Fruit fly (Drosophila melanogaster) whole organism, embryonic: ENCODE results near the gene tsl.
A peak's percentile ranks its signal among the peaks of the same experiment; 100 is the strongest.

Source experiments
- CG11456 ChIP-seq: fragments of 200-800 bp; sonication (Bioruptor generic); IDR thresholded peaks from 3 replicates; pipeline ENCODE4 v1.3.6; 2022; ENCODE audit warnings: missing biosample characterization, missing genetic modification characterization
- CG12155 ChIP-seq: fragments of 200-800 bp; sonication (Bioruptor generic); optimal IDR thresholded peaks from 3 replicates; lab custom pipeline; 2016; ENCODE audit warnings: missing biosample characterization, missing genetic modification characterization
- CG14667 ChIP-seq: fragments of 200-800 bp; sonication (Bioruptor generic); IDR thresholded peaks from 2 replicates; pipeline ENCODE4 v1.3.6; 2022; ENCODE audit warnings: missing biosample characterization, missing genetic modification characterization
- CG16779 ChIP-seq: fragments of 200-800 bp; sonication (Bioruptor generic); IDR thresholded peaks from 2 replicates; pipeline ENCODE4 v1.3.6; 2022; ENCODE audit warnings: missing biosample characterization, missing genetic modification characterization
- CG2678 ChIP-seq: fragments of 200-800 bp; sonication (Bioruptor generic); optimal IDR thresholded peaks from 3 replicates; lab custom pipeline; 2019; ENCODE audit warnings: missing biosample characterization, mild to moderate bottlenecking, missing genetic modification characterization, moderate library complexity
- CG33557 ChIP-seq: fragments of 200-800 bp; sonication (Bioruptor generic); optimal IDR thresholded peaks from 2 replicates; lab custom pipeline; 2019; ENCODE audit warnings: missing biosample characterization, mild to moderate bottlenecking, missing genetic modification characterization, moderate library complexity
- CG34376 ChIP-seq: fragments of 200-800 bp; sonication (Bioruptor generic); optimal IDR thresholded peaks from 2 replicates; lab custom pipeline; 2018; ENCODE audit warnings: missing biosample characterization, mild to moderate bottlenecking, missing genetic modification characterization
- CG3995 ChIP-seq: fragments of 200-800 bp; sonication (Bioruptor generic); optimal IDR thresholded peaks from 3 replicates; lab custom pipeline; 2016; ENCODE audit warnings: missing biosample characterization, missing genetic modification characterization
- CG4404 ChIP-seq: fragments of 200-800 bp; sonication (Bioruptor generic); IDR thresholded peaks from 2 replicates; pipeline ENCODE4 v1.3.6; 2022; ENCODE audit warnings: missing biosample characterization, missing genetic modification characterization
- CG4854 ChIP-seq: fragments of 200-800 bp; sonication (Bioruptor generic); optimal IDR thresholded peaks from 2 replicates; lab custom pipeline; 2016; ENCODE audit warnings: missing biosample characterization, missing genetic modification characterization, inconsistent platforms
- CG6854 ChIP-seq: fragments of 200-800 bp; sonication (Bioruptor generic); optimal IDR thresholded peaks from 3 replicates; lab custom pipeline; 2017; ENCODE audit warnings: missing biosample characterization, mild to moderate bottlenecking, missing genetic modification characterization
- CG7271 ChIP-seq: fragments of 200-800 bp; sonication (Bioruptor generic); optimal IDR thresholded peaks from 2 replicates; lab custom pipeline; 2018; ENCODE audit warnings: missing biosample characterization, mild to moderate bottlenecking, missing genetic modification characterization, moderate library complexity
- CG8388 ChIP-seq: fragments of 200-800 bp; sonication (Bioruptor generic); optimal IDR thresholded peaks from 2 replicates; lab custom pipeline; 2019; ENCODE audit warnings: missing biosample characterization, mild to moderate bottlenecking, missing genetic modification characterization, moderate library complexity
- CG9817 ChIP-seq: fragments of 200-800 bp; sonication (Bioruptor generic); optimal IDR thresholded peaks from 2 replicates; lab custom pipeline; 2018; ENCODE audit warnings: missing biosample characterization, mild to moderate bottlenecking, missing genetic modification characterization, moderate library complexity
- CoRest ChIP-seq: fragments of 200-800 bp; sonication (Bioruptor generic); optimal IDR thresholded peaks from 3 replicates; lab custom pipeline; 2018; ENCODE audit warnings: missing biosample characterization, mild to moderate bottlenecking, missing genetic modification characterization, moderate library complexity
- Dbx ChIP-seq: fragments of 200-800 bp; sonication (Bioruptor generic); IDR thresholded peaks from 3 replicates; pipeline ENCODE4 v1.3.6; 2022; ENCODE audit warnings: missing biosample characterization, missing genetic modification characterization
- Deaf1 ChIP-seq: fragments of 200-800 bp; optimal IDR thresholded peaks from 3 replicates; lab custom pipeline; 2019; ENCODE audit warnings: missing biosample characterization, mild to moderate bottlenecking, missing genetic modification characterization, moderate library complexity
- Dll ChIP-seq: fragments of 200-800 bp; sonication (Bioruptor generic); IDR thresholded peaks from 4 replicates; pipeline ENCODE4 v1.3.6; 2022; ENCODE audit warnings: missing biosample characterization, missing genetic modification characterization; ENCODE audit not compliant: partially characterized antibody
- Gsc ChIP-seq: fragments of 200-800 bp; sonication (Bioruptor generic); IDR thresholded peaks from 2 replicates; pipeline ENCODE4 v1.3.6; 2022; ENCODE audit warnings: missing biosample characterization, missing genetic modification characterization
- HLH54F ChIP-seq: fragments of 200-800 bp; sonication (Bioruptor generic); optimal IDR thresholded peaks from 3 replicates; lab custom pipeline; 2016; ENCODE audit warnings: missing biosample characterization, missing genetic modification characterization
- Hr51 ChIP-seq, 2 experiments: fragments of 200-800 bp; sonication (Bioruptor generic); optimal IDR thresholded peaks; 2 replicates in 1 of 2; 3 replicates in 1 of 2; lab custom pipeline; 2016 to 2018; ENCODE audit warnings: missing biosample characterization in 2 of 2, missing genetic modification characterization in 2 of 2, mild to moderate bottlenecking in 1 of 2, moderate library complexity in 1 of 2
- Hsf ChIP-seq: fragments of 200-800 bp; sonication (Bioruptor generic); optimal IDR thresholded peaks from 3 replicates; lab custom pipeline; 2016; ENCODE audit warnings: missing biosample characterization, missing genetic modification characterization
- Meics ChIP-seq: fragments of 200-800 bp; sonication (Bioruptor generic); optimal IDR thresholded peaks from 2 replicates; lab custom pipeline; 2017; ENCODE audit warnings: missing biosample characterization, mild to moderate bottlenecking, missing genetic modification characterization
- Nf-YC ChIP-seq: fragments of 200-800 bp; optimal IDR thresholded peaks from 3 replicates; lab custom pipeline; 2019; ENCODE audit warnings: missing biosample characterization, mild to moderate bottlenecking, missing genetic modification characterization, moderate library complexity
- Sox102F ChIP-seq: fragments of 200-800 bp; sonication (Bioruptor generic); optimal IDR thresholded peaks from 2 replicates; lab custom pipeline; 2018; ENCODE audit warnings: missing biosample characterization, mild to moderate bottlenecking, missing genetic modification characterization, moderate library complexity
- Ssrp ChIP-seq: fragments of 200-800 bp; sonication (Bioruptor generic); optimal IDR thresholded peaks from 2 replicates; lab custom pipeline; 2018; ENCODE audit warnings: missing biosample characterization, mild to moderate bottlenecking, missing genetic modification characterization, moderate library complexity
- ara ChIP-seq: fragments of 200-800 bp; sonication (Bioruptor generic); IDR thresholded peaks from 2 replicates; pipeline ENCODE4 v1.3.6; 2022; ENCODE audit warnings: missing biosample characterization, missing genetic modification characterization
- ash1 ChIP-seq: fragments of 200-800 bp; sonication (Bioruptor generic); optimal IDR thresholded peaks from 2 replicates; lab custom pipeline; 2018; ENCODE audit warnings: missing biosample characterization, mild to moderate bottlenecking, missing genetic modification characterization
- bigmax ChIP-seq: fragments of 200-800 bp; sonication (Bioruptor generic); optimal IDR thresholded peaks from 2 replicates; lab custom pipeline; 2018; ENCODE audit warnings: missing biosample characterization, mild to moderate bottlenecking, missing genetic modification characterization
- cad ChIP-seq: fragments of >200 bp; optimal IDR thresholded peaks from 2 replicates; lab custom pipeline; 2017; ENCODE audit warnings: missing biosample characterization, missing genetic modification characterization
- caup ChIP-seq: fragments of 200-800 bp; sonication (Bioruptor generic); optimal IDR thresholded peaks from 3 replicates; lab custom pipeline; 2017; ENCODE audit warnings: missing biosample characterization, mild to moderate bottlenecking, missing genetic modification characterization, moderate library complexity; ENCODE audit not compliant: severe bottlenecking
- dati ChIP-seq: fragments of 200-800 bp; sonication (Bioruptor generic); IDR thresholded peaks from 2 replicates; pipeline ENCODE4 v1.3.6; 2022; ENCODE audit warnings: missing biosample characterization, missing genetic modification characterization
- emc ChIP-seq: fragments of 200-800 bp; sonication (Bioruptor generic); optimal IDR thresholded peaks from 2 replicates; lab custom pipeline; 2016; ENCODE audit warnings: missing biosample characterization, missing genetic modification characterization
- ems ChIP-seq: fragments of 200-800 bp; sonication (Bioruptor generic); optimal IDR thresholded peaks from 3 replicates; lab custom pipeline; 2016; ENCODE audit warnings: missing biosample characterization, missing genetic modification characterization
- esg ChIP-seq: fragments of 200-800 bp; sonication (Bioruptor generic); conservative IDR thresholded peaks from 2 replicates; pipeline ENCODE4 v1.3.6; 2022; ENCODE audit warnings: missing biosample characterization, missing genetic modification characterization
- gcm ChIP-seq: fragments of 200-800 bp; sonication (Bioruptor generic); optimal IDR thresholded peaks from 2 replicates; lab custom pipeline; 2019; ENCODE audit warnings: missing biosample characterization, mild to moderate bottlenecking, missing genetic modification characterization, moderate library complexity
- lab ChIP-seq: fragments of 200-800 bp; sonication (Bioruptor generic); optimal IDR thresholded peaks from 3 replicates; lab custom pipeline; 2017; ENCODE audit warnings: missing biosample characterization, missing genetic modification characterization, mild to moderate bottlenecking, moderate library complexity, missing genetic modification reagents
- maf-S ChIP-seq: fragments of 200-800 bp; sonication (Bioruptor generic); optimal IDR thresholded peaks from 2 replicates; lab custom pipeline; 2016; ENCODE audit warnings: missing biosample characterization, missing genetic modification characterization
- mam ChIP-seq: fragments of 200-800 bp; sonication (Bioruptor generic); optimal IDR thresholded peaks from 3 replicates; lab custom pipeline; 2016; ENCODE audit warnings: missing biosample characterization, missing genetic modification characterization
- mirr ChIP-seq: fragments of 200-800 bp; sonication (Bioruptor generic); optimal IDR thresholded peaks from 3 replicates; lab custom pipeline; 2018; ENCODE audit warnings: missing biosample characterization, mild to moderate bottlenecking, missing genetic modification characterization
- mld ChIP-seq: fragments of 200-800 bp; sonication (Bioruptor generic); IDR thresholded peaks from 3 replicates; pipeline ENCODE4 v1.3.6; 2022; ENCODE audit warnings: missing biosample characterization, missing genetic modification characterization; ENCODE audit not compliant: partially characterized antibody
- nerfin-1 ChIP-seq: fragments of 200-800 bp; sonication (Bioruptor generic); optimal IDR thresholded peaks from 3 replicates; lab custom pipeline; 2019; ENCODE audit warnings: missing biosample characterization, mild to moderate bottlenecking, missing genetic modification characterization, moderate library complexity
- odd ChIP-seq: fragments of 200-800 bp; sonication (Bioruptor generic); optimal IDR thresholded peaks from 2 replicates; lab custom pipeline; 2017; ENCODE audit warnings: missing biosample characterization, mild to moderate bottlenecking, missing genetic modification characterization
- ranshi ChIP-seq: fragments of 200-800 bp; sonication (Bioruptor generic); IDR thresholded peaks from 2 replicates; pipeline ENCODE4 v1.3.6; 2022; ENCODE audit warnings: missing biosample characterization, missing genetic modification characterization
- slbo ChIP-seq: fragments of 200-800 bp; sonication (Bioruptor generic); IDR thresholded peaks from 2 replicates; pipeline ENCODE4 v1.3.6; 2022; ENCODE audit warnings: missing biosample characterization, missing genetic modification characterization
- sna ChIP-seq: fragments of 200-800 bp; sonication (Bioruptor generic); IDR thresholded peaks from 2 replicates; pipeline ENCODE4 v1.3.6; 2022; ENCODE audit warnings: missing biosample characterization, missing genetic modification characterization; ENCODE audit not compliant: partially characterized antibody
- sug ChIP-seq: fragments of 200-800 bp; optimal IDR thresholded peaks from 2 replicates; lab custom pipeline; 2019; ENCODE audit warnings: missing biosample characterization, mild to moderate bottlenecking, missing genetic modification characterization, moderate library complexity
- trh ChIP-seq: fragments of 200-800 bp; sonication (Bioruptor generic); optimal IDR thresholded peaks from 2 replicates; lab custom pipeline; 2016; ENCODE audit warnings: missing biosample characterization, missing genetic modification characterization
- zen2 ChIP-seq: fragments of 200-800 bp; sonication (Bioruptor generic); IDR thresholded peaks from 3 replicates; pipeline ENCODE4 v1.3.6; 2022; ENCODE audit warnings: missing biosample characterization, missing genetic modification characterization; ENCODE audit not compliant: partially characterized antibody
- zf30C ChIP-seq: fragments of 200-800 bp; sonication (Bioruptor generic); optimal IDR thresholded peaks from 3 replicates; lab custom pipeline; 2018; ENCODE audit warnings: missing biosample characterization, mild to moderate bottlenecking, missing genetic modification characterization

The tsl gene

dm6 chr3R:21808622-21809347 lies 26.4 kb upstream of the tsl start (continued):
- no peak for TF ChIP-seq CG8388 (GFP tag; lab: Kevin White, UChicago)
- TF ChIP-seq CG14667 (GFP tag; lab: Robert Waterston, UW): no peak
- TF ChIP-seq cad (GFP tag; lab: Kevin White, UChicago): no peak
- no peak for TF ChIP-seq Sox102F (GFP tag; lab: Kevin White, UChicago)
- no peak for TF ChIP-seq mirr
- TF ChIP-seq Hr51 (GFP tag; optimal IDR thresholded peaks at IDR 0.05; lab: Kevin White, UChicago): peak in 1 of 2 experiments; percentile 35
- peak; percentile 69; the same call in 1 of the 2 replicates for TF ChIP-seq CG16779 (GFP tag; lab: Robert Waterston, UW)
- no peak for TF ChIP-seq mam (GFP tag; lab: Kevin White, UChicago)
- no peak for TF ChIP-seq ara (GFP tag; lab: Robert Waterston, UW)
- TF ChIP-seq dati (GFP tag; lab: Robert Waterston, UW): no peak
- no peak for TF ChIP-seq bigmax (GFP tag; lab: Kevin White, UChicago)
- no peak for TF ChIP-seq sna (GFP tag; lab: Robert Waterston, UW)
- TF ChIP-seq ash1: no peak
- TF ChIP-seq HLH54F (GFP tag; lab: Kevin White, UChicago): peak; percentile 22
- no peak for TF ChIP-seq trh (GFP tag; lab: Kevin White, UChicago)
- TF ChIP-seq zf30C: no peak
- TF ChIP-seq Deaf1: no peak
- no peak for TF ChIP-seq CG4854 (GFP tag; lab: Kevin White, UChicago)
- TF ChIP-seq ranshi (GFP tag; lab: Robert Waterston, UW): no peak
- no peak for TF ChIP-seq CG4404 (GFP tag; lab: Robert Waterston, UW)
- TF ChIP-seq nerfin-1: no peak
- no peak for TF ChIP-seq CG6854
- TF ChIP-seq zen2 (GFP tag; lab: Robert Waterston, UW): no peak
- TF ChIP-seq Nf-YC: peak; percentile 28
- no peak for TF ChIP-seq CoRest
- TF ChIP-seq CG34376 (GFP tag; lab: Kevin White, UChicago): no peak
- TF ChIP-seq Meics (GFP tag; lab: Kevin White, UChicago): peak; percentile 61
- peak; percentile 6 for TF ChIP-seq Hsf (GFP tag; lab: Kevin White, UChicago)
- no peak for TF ChIP-seq CG33557
- no peak for TF ChIP-seq Ssrp (tag; lab: Kevin White, UChicago)
- no peak for TF ChIP-seq CG12155 (GFP tag; lab: Kevin White, UChicago)
- no peak for TF ChIP-seq ems (GFP tag; lab: Kevin White, UChicago)
- no peak for TF ChIP-seq sug (tag; lab: Kevin White, UChicago)
- TF ChIP-seq CG11456 (GFP tag; lab: Robert Waterston, UW): no peak
- no peak for TF ChIP-seq CG7271 (tag; lab: Kevin White, UChicago)
- TF ChIP-seq gcm (GFP tag; lab: Kevin White, UChicago): no peak
- no peak for TF ChIP-seq mld (GFP tag; lab: Robert Waterston, UW)
- no peak for TF ChIP-seq maf-S (GFP tag; lab: Kevin White, UChicago)
- no peak for TF ChIP-seq esg
- TF ChIP-seq caup: no peak
- no peak for TF ChIP-seq Dll (GFP tag; lab: Robert Waterston, UW)
- no peak for TF ChIP-seq Gsc (GFP tag; lab: Robert Waterston, UW)
- TF ChIP-seq lab (GFP tag; lab: Kevin White, UChicago): peak; percentile 68
- no peak for TF ChIP-seq CG9817 (tag; lab: Kevin White, UChicago)
- no peak for TF ChIP-seq CG3995 (GFP tag; lab: Kevin White, UChicago)
- no peak for TF ChIP-seq slbo (GFP tag; lab: Robert Waterston, UW)
- TF ChIP-seq Dbx (GFP tag; lab: Robert Waterston, UW): no peak
- TF ChIP-seq odd (GFP tag; lab: Kevin White, UChicago): no peak
- no peak for TF ChIP-seq emc (GFP tag; lab: Kevin White, UChicago)
- TF ChIP-seq CG2678 (tag; lab: Kevin White, UChicago): peak; percentile 54
